Worm (Caenorhabditis elegans): ENCODE data around the gene sru-18.

ce11 chrIV:12490491-12490890 is 11.6 kb upstream of the sru-18 start, which contains the start of gene him-6:
- TF ChIP-seq scrt-1 (GFP tag; IDR thresholded peaks at IDR 0.05) (no peak), tbx-37 (GFP tag; conservative IDR thresholded peaks at IDR 0.05) (no peak), flt-1 (GFP tag; IDR thresholded peaks at IDR 0.05) (no peak), hnd-1 (tag; optimal IDR thresholded peaks at IDR 0.05) (no peak), ama-1 (optimal IDR thresholded peaks at IDR 0.05) (no peak), F13C5.2 (tag; optimal IDR thresholded peaks at IDR 0.05) (no peak), tra-4 (tag; optimal IDR thresholded peaks at IDR 0.05) (no peak), hmg-4 (GFP tag; optimal IDR thresholded peaks at IDR 0.05) (no peak), sea-1 (GFP tag; conservative IDR thresholded peaks at IDR 0.05) (no peak), pes-1 (GFP tag; IDR thresholded peaks at IDR 0.05) (no peak), ceh-13 (GFP tag; optimal IDR thresholded peaks at IDR 0.05) (no peak), aly-1 (tag; optimal IDR thresholded peaks at IDR 0.05) (no peak), tbx-11 (GFP tag; IDR thresholded peaks at IDR 0.05) (no peak), hmbx-1 (tag; optimal IDR thresholded peaks at IDR 0.05) (no peak)

Measured in whole organism, early embryonic.